Worm (Caenorhabditis elegans) whole organism, mixed stage, embryonic: ENCODE results near the gene lido-11.

Experiments used
- M03D4.4 ChIP-seq: sonication (generic microtip); optimal IDR thresholded peaks from 2 replicates; lab custom pipeline; 2017; ENCODE audit warnings: mild to moderate bottlenecking, missing genetic modification characterization, missing compliant biosample characterization
- bed-3 ChIP-seq: fragments of 200-800 bp; sonication (Bioruptor generic); optimal IDR thresholded peaks from 3 replicates; lab custom pipeline; 2018; ENCODE audit warnings: mild to moderate bottlenecking, missing genetic modification characterization, moderate library complexity, missing compliant biosample characterization
- blmp-1 ChIP-seq: fragments of 150-350 bp; optimal IDR thresholded peaks from 2 replicates; lab custom pipeline; 2014; ENCODE audit warnings: missing biosample characterization, missing genetic modification characterization
- ceh-39 ChIP-seq: fragments of 150-350 bp; optimal IDR thresholded peaks from 2 replicates; lab custom pipeline; 2014; ENCODE audit warnings: missing biosample characterization, missing genetic modification characterization
- ceh-43 ChIP-seq: fragments of 200-800 bp; sonication (Bioruptor generic); optimal IDR thresholded peaks from 2 replicates; lab custom pipeline; 2018; ENCODE audit warnings: mild to moderate bottlenecking, missing genetic modification characterization, moderate library complexity, missing compliant biosample characterization
- ceh-83 ChIP-seq: fragments of 200-800 bp; sonication (Bioruptor generic); optimal IDR thresholded peaks from 2 replicates; lab custom pipeline; 2018; ENCODE audit warnings: mild to moderate bottlenecking, missing genetic modification characterization, missing compliant biosample characterization
- cnd-1 ChIP-seq: fragments of 200-800 bp; sonication (Bioruptor generic); optimal IDR thresholded peaks from 2 replicates; lab custom pipeline; 2018; ENCODE audit warnings: mild to moderate bottlenecking, missing genetic modification characterization, missing compliant biosample characterization
- drap-1 ChIP-seq: fragments of 200-800 bp; sonication (Bioruptor generic); optimal IDR thresholded peaks from 3 replicates; lab custom pipeline; 2018; ENCODE audit warnings: mild to moderate bottlenecking, missing genetic modification characterization, missing compliant biosample characterization
- elt-1 ChIP-seq: sonication (generic microtip); optimal IDR thresholded peaks from 2 replicates; lab custom pipeline; 2017; ENCODE audit warnings: missing genetic modification characterization, mild to moderate bottlenecking, missing compliant biosample characterization, antibody characterized with exemption, moderate library complexity, borderline replicate concordance; ENCODE audit not compliant: insufficient read depth
- elt-3 ChIP-seq: fragments of 150-350 bp; optimal IDR thresholded peaks from 2 replicates; lab custom pipeline; 2014; ENCODE audit warnings: missing biosample characterization, missing genetic modification characterization
- flh-1 ChIP-seq: fragments of 200-800 bp; sonication (Bioruptor generic); optimal IDR thresholded peaks from 2 replicates; lab custom pipeline; 2018; ENCODE audit warnings: mild to moderate bottlenecking, missing genetic modification characterization, moderate library complexity, missing compliant biosample characterization
- ham-2 ChIP-seq: fragments of 200-800 bp; sonication (Bioruptor generic); optimal IDR thresholded peaks from 2 replicates; lab custom pipeline; 2018; ENCODE audit warnings: mild to moderate bottlenecking, missing genetic modification characterization, missing compliant biosample characterization
- hlh-1 ChIP-seq: fragments of 150-350 bp; optimal IDR thresholded peaks from 2 replicates; lab custom pipeline; 2014; ENCODE audit warnings: missing biosample characterization, missing genetic modification reagents, missing genetic modification characterization
- lin-13 ChIP-seq: fragments of 150-350 bp; optimal IDR thresholded peaks from 2 replicates; lab custom pipeline; 2014; ENCODE audit warnings: missing biosample characterization, missing genetic modification characterization
- lin-32 ChIP-seq: fragments of 200-800 bp; sonication (Bioruptor generic); optimal IDR thresholded peaks from 2 replicates; lab custom pipeline; 2018; ENCODE audit warnings: mild to moderate bottlenecking, missing genetic modification characterization, missing compliant biosample characterization
- lsy-2 ChIP-seq: fragments of 150-350 bp; optimal IDR thresholded peaks from 2 replicates; lab custom pipeline; 2014; ENCODE audit warnings: missing biosample characterization, missing genetic modification characterization
- mab-5 ChIP-seq: fragments of 150-350 bp; optimal IDR thresholded peaks from 2 replicates; lab custom pipeline; 2014; ENCODE audit warnings: missing biosample characterization, missing genetic modification characterization
- mep-1 ChIP-seq: fragments of 150-350 bp; optimal IDR thresholded peaks from 2 replicates; lab custom pipeline; 2017; ENCODE audit warnings: missing biosample characterization, missing genetic modification reagents, missing genetic modification characterization, inconsistent platforms
- mls-2 ChIP-seq: sonication (generic microtip); optimal IDR thresholded peaks from 2 replicates; lab custom pipeline; 2016; ENCODE audit warnings: mild to moderate bottlenecking, missing genetic modification characterization, moderate library complexity, missing compliant biosample characterization
- nhr-12 ChIP-seq: fragments of 150-350 bp; optimal IDR thresholded peaks from 2 replicates; lab custom pipeline; 2014; ENCODE audit warnings: missing biosample characterization, missing genetic modification characterization
- nhr-2 ChIP-seq: fragments of 150-350 bp; optimal IDR thresholded peaks from 2 replicates; lab custom pipeline; 2014; ENCODE audit warnings: missing biosample characterization, missing genetic modification characterization
- nhr-237 ChIP-seq: fragments of 150-350 bp; optimal IDR thresholded peaks from 2 replicates; lab custom pipeline; 2014; ENCODE audit warnings: missing biosample characterization, missing genetic modification characterization
- nhr-28 ChIP-seq: fragments of 150-350 bp; optimal IDR thresholded peaks from 2 replicates; lab custom pipeline; 2014; ENCODE audit warnings: missing biosample characterization, missing genetic modification characterization
- nhr-76 ChIP-seq: sonication (generic microtip); optimal IDR thresholded peaks from 2 replicates; lab custom pipeline; 2017; ENCODE audit warnings: missing biosample characterization, missing genetic modification characterization
- pha-4 ChIP-seq: fragments of 150-350 bp; optimal IDR thresholded peaks from 2 replicates; lab custom pipeline; 2018; ENCODE audit warnings: missing biosample characterization, missing genetic modification reagents, missing genetic modification characterization
- sem-2 ChIP-seq: fragments of 200-800 bp; sonication (Bioruptor generic); optimal IDR thresholded peaks from 2 replicates; lab custom pipeline; 2018; ENCODE audit warnings: mild to moderate bottlenecking, missing genetic modification characterization, missing compliant biosample characterization
- sptf-1 ChIP-seq: sonication (generic microtip); optimal IDR thresholded peaks from 2 replicates; lab custom pipeline; 2017; ENCODE audit warnings: mild to moderate bottlenecking, missing genetic modification characterization, moderate library complexity, missing compliant biosample characterization
- tbx-8 ChIP-seq: fragments of 200-800 bp; sonication (Bioruptor generic); optimal IDR thresholded peaks from 2 replicates; lab custom pipeline; 2018; ENCODE audit warnings: mild to moderate bottlenecking, missing genetic modification characterization, moderate library complexity, missing compliant biosample characterization
- unc-120 ChIP-seq: sonication (generic microtip); optimal IDR thresholded peaks from 2 replicates; lab custom pipeline; 2017; ENCODE audit warnings: missing genetic modification characterization, missing compliant biosample characterization; ENCODE audit not compliant: poor library complexity, severe bottlenecking
- unc-39 ChIP-seq: fragments of 150-350 bp; optimal IDR thresholded peaks from 2 replicates; lab custom pipeline; 2014; ENCODE audit warnings: missing biosample characterization, missing genetic modification characterization
- unc-62 ChIP-seq: fragments of 150-350 bp; optimal IDR thresholded peaks from 2 replicates; lab custom pipeline; 2014; ENCODE audit warnings: missing biosample characterization, missing genetic modification reagents, missing genetic modification characterization
- zip-8 ChIP-seq: fragments of 150-350 bp; optimal IDR thresholded peaks from 2 replicates; lab custom pipeline; 2014; ENCODE audit warnings: missing biosample characterization, missing genetic modification characterization
- ztf-11 ChIP-seq: fragments of 150-350 bp; optimal IDR thresholded peaks from 2 replicates; lab custom pipeline; 2014; ENCODE audit warnings: missing biosample characterization, missing genetic modification characterization

The lido-11 gene

ce11 chrII:3050703-3051102, 46.9 kb downstream of the lido-11 start, which contains the start of gene sri-31:
sri-31 (plus strand) TSS chrII:3051003.
- TF ChIP-seq nhr-28 (tag; lab: Kevin White, UChicago) (no peak), flh-1 (GFP tag; lab: Kevin White, UChicago) (no peak), elt-1 (tag; lab: Kevin White, UChicago) (no peak), lsy-2 (tag; lab: Kevin White, UChicago) (no peak), unc-120 (tag; lab: Kevin White, UChicago) (no peak), ceh-43 (GFP tag; lab: Kevin White, UChicago) (no peak), unc-62 (no peak), M03D4.4 (tag; lab: Kevin White, UChicago) (no peak)

ce11 chrII:3051332-3051731, 47.6 kb downstream of the lido-11 start:
- no peak for TF ChIP-seq hlh-1 (tag; lab: Kevin White, UChicago)
- TF ChIP-seq lin-32 (GFP tag; lab: Kevin White, UChicago), result no peak
- TF ChIP-seq lsy-2 (tag; lab: Kevin White, UChicago), result no peak
- no peak for TF ChIP-seq ceh-43 (GFP tag; lab: Kevin White, UChicago)
- no peak for TF ChIP-seq unc-120 (tag; lab: Kevin White, UChicago)
- TF ChIP-seq zip-8 (tag; lab: Kevin White, UChicago), result no peak
- no peak for TF ChIP-seq ceh-39 (tag; lab: Kevin White, UChicago)
- no peak for TF ChIP-seq bed-3 (GFP tag; lab: Kevin White, UChicago)
- TF ChIP-seq flh-1 (GFP tag; lab: Kevin White, UChicago), result no peak
- TF ChIP-seq mls-2 (tag; lab: Kevin White, UChicago), result no peak
- TF ChIP-seq M03D4.4 (tag; lab: Kevin White, UChicago), result no peak
- TF ChIP-seq blmp-1 (tag; lab: Kevin White, UChicago), result no peak
- TF ChIP-seq unc-39 (tag; lab: Kevin White, UChicago), result no peak
- TF ChIP-seq sem-2 (GFP tag; lab: Kevin White, UChicago), result no peak
- TF ChIP-seq ztf-11 (tag; lab: Kevin White, UChicago), result no peak
- TF ChIP-seq mep-1, result no peak
- no peak for TF ChIP-seq nhr-28 (tag; lab: Kevin White, UChicago)
- TF ChIP-seq elt-1 (tag; lab: Kevin White, UChicago), result no peak
- TF ChIP-seq elt-3 (tag; lab: Kevin White, UChicago), result no peak
- TF ChIP-seq nhr-237 (tag; lab: Kevin White, UChicago), result no peak
- TF ChIP-seq, all 35 proteins: peak for 0

- TF ChIP-seq mab-5 (tag; lab: Kevin White, UChicago), result no peak
- TF ChIP-seq ceh-83, result no peak
- no peak for TF ChIP-seq mep-1
- no peak for TF ChIP-seq unc-39 (tag; lab: Kevin White, UChicago)
- no peak for TF ChIP-seq sptf-1
- TF ChIP-seq elt-3 (tag; lab: Kevin White, UChicago), result no peak
- TF ChIP-seq nhr-2 (tag; lab: Kevin White, UChicago), result no peak
- TF ChIP-seq blmp-1 (tag; lab: Kevin White, UChicago), result no peak
- no peak for TF ChIP-seq bed-3 (GFP tag; lab: Kevin White, UChicago)
- TF ChIP-seq ztf-11 (tag; lab: Kevin White, UChicago), result no peak
- no peak for TF ChIP-seq unc-62
- TF ChIP-seq unc-120 (tag; lab: Kevin White, UChicago), result no peak
- TF ChIP-seq sem-2 (GFP tag; lab: Kevin White, UChicago), result no peak
- no peak for TF ChIP-seq tbx-8 (GFP tag; lab: Kevin White, UChicago)
- TF ChIP-seq drap-1, result no peak
- TF ChIP-seq ceh-39 (tag; lab: Kevin White, UChicago), result no peak
- no peak for TF ChIP-seq pha-4
- TF ChIP-seq mls-2 (tag; lab: Kevin White, UChicago), result no peak
Observed at ce11 chrII:3052843-3053242, 49.1 kb downstream of the lido-11 start.

ce11 chrII:3053689-3054088, 49.9 kb downstream of the lido-11 start:
- no peak for TF ChIP-seq nhr-76 (tag; lab: Kevin White, UChicago)
- TF ChIP-seq ztf-11 (tag; lab: Kevin White, UChicago), result no peak
- TF ChIP-seq nhr-2 (tag; lab: Kevin White, UChicago), result no peak
- no peak for TF ChIP-seq pha-4
- no peak for TF ChIP-seq ceh-83

- TF ChIP-seq unc-120 (tag; lab: Kevin White, UChicago) (no peak), ham-2 (GFP tag; lab: Kevin White, UChicago) (no peak), pha-4 (no peak), ztf-11 (tag; lab: Kevin White, UChicago) (no peak), blmp-1 (tag; lab: Kevin White, UChicago) (no peak), lin-32 (GFP tag; lab: Kevin White, UChicago) (no peak), mab-5 (tag; lab: Kevin White, UChicago) (no peak), lin-13 (no peak), nhr-12 (tag; lab: Kevin White, UChicago) (no peak), zip-8 (tag; lab: Kevin White, UChicago) (no peak), ceh-39 (tag; lab: Kevin White, UChicago) (no peak), cnd-1 (tag; lab: Kevin White, UChicago) (no peak)
Observed at ce11 chrII:3054221-3054620, 50.5 kb downstream of the lido-11 start, which contains the start of gene lido-13. lido-13 (minus strand) TSS chrII:3054321.
